Fruit fly (Drosophila melanogaster) whole organism, embryonic: Measurements from ENCODE around the gene Sec10.
A peak's percentile ranks its signal among the peaks of the same experiment; 100 is the strongest.

Experiments
- Abd-B ChIP-seq: fragments of 200-800 bp; sonication (Bioruptor generic); optimal IDR thresholded peaks from 2 replicates; lab custom pipeline; 2018; ENCODE audit warnings: missing biosample characterization, mild to moderate bottlenecking, missing genetic modification characterization, moderate library complexity
- Ada2b ChIP-seq: fragments of 200-800 bp; sonication (Bioruptor generic); IDR thresholded peaks from 2 replicates; pipeline ENCODE4 v1.3.6; 2022; ENCODE audit warnings: missing biosample characterization, missing genetic modification characterization
- B-H2 ChIP-seq: fragments of 200-800 bp; sonication (Bioruptor generic); optimal IDR thresholded peaks from 2 replicates; lab custom pipeline; 2018; ENCODE audit warnings: missing biosample characterization, mild to moderate bottlenecking, missing genetic modification characterization
- CG10959 ChIP-seq: fragments of 200-800 bp; sonication (Bioruptor generic); IDR thresholded peaks from 2 replicates; pipeline ENCODE4 v1.3.6; 2022; ENCODE audit warnings: missing biosample characterization, missing genetic modification characterization
- CG11456 ChIP-seq: fragments of 200-800 bp; sonication (Bioruptor generic); IDR thresholded peaks from 3 replicates; pipeline ENCODE4 v1.3.6; 2022; ENCODE audit warnings: missing biosample characterization, missing genetic modification characterization
- CG14014 ChIP-seq: fragments of 200-800 bp; sonication (Bioruptor generic); IDR thresholded peaks from 2 replicates; pipeline ENCODE4 v1.3.6; 2022; ENCODE audit warnings: missing biosample characterization, missing genetic modification characterization
- CG15514 ChIP-seq: fragments of 200-800 bp; sonication (Bioruptor generic); optimal IDR thresholded peaks from 3 replicates; lab custom pipeline; 2017; ENCODE audit warnings: missing biosample characterization, missing genetic modification characterization, mild to moderate bottlenecking, moderate library complexity, missing genetic modification reagents
- CG17912 ChIP-seq: fragments of 200-800 bp; sonication (Bioruptor generic); optimal IDR thresholded peaks from 2 replicates; lab custom pipeline; 2018; ENCODE audit warnings: missing biosample characterization, mild to moderate bottlenecking, missing genetic modification characterization
- CG18262 ChIP-seq: fragments of 200-800 bp; optimal IDR thresholded peaks from 3 replicates; lab custom pipeline; 2019; ENCODE audit warnings: missing biosample characterization, mild to moderate bottlenecking, missing genetic modification characterization, moderate library complexity
- CG2129 ChIP-seq: fragments of 200-800 bp; sonication (Bioruptor generic); IDR thresholded peaks from 2 replicates; pipeline ENCODE4 v1.3.6; 2022; ENCODE audit warnings: missing biosample characterization, missing genetic modification characterization; ENCODE audit not compliant: partially characterized antibody
- CG32532 ChIP-seq: fragments of 200-800 bp; sonication (Bioruptor generic); IDR thresholded peaks from 2 replicates; pipeline ENCODE4 v1.3.6; 2022; ENCODE audit warnings: missing biosample characterization, missing genetic modification characterization
- CG32772 ChIP-seq: fragments of 200-800 bp; sonication (Bioruptor generic); IDR thresholded peaks from 2 replicates; pipeline ENCODE4 v1.3.6; 2022; ENCODE audit warnings: missing biosample characterization, missing genetic modification characterization
- CG4854 ChIP-seq: fragments of 200-800 bp; sonication (Bioruptor generic); optimal IDR thresholded peaks from 2 replicates; lab custom pipeline; 2016; ENCODE audit warnings: missing biosample characterization, missing genetic modification characterization, inconsistent platforms
- CG6654 ChIP-seq: fragments of 200-800 bp; sonication (Bioruptor generic); optimal IDR thresholded peaks from 2 replicates; lab custom pipeline; 2017; ENCODE audit warnings: missing biosample characterization, mild to moderate bottlenecking, missing genetic modification characterization
- CG7839 ChIP-seq: fragments of 200-800 bp; sonication (Bioruptor generic); optimal IDR thresholded peaks from 3 replicates; lab custom pipeline; 2018; ENCODE audit warnings: missing biosample characterization, mild to moderate bottlenecking, missing genetic modification characterization, moderate library complexity
- CG7963 ChIP-seq: fragments of 200-800 bp; sonication (Bioruptor generic); IDR thresholded peaks from 3 replicates; pipeline ENCODE4 v1.3.6; 2022; ENCODE audit warnings: missing biosample characterization, missing genetic modification characterization; ENCODE audit not compliant: partially characterized antibody
- CG8290 ChIP-seq, 3 experiments: fragments of 200-800 bp; sonication (Bioruptor generic); optimal IDR thresholded peaks; 2 replicates each; lab custom pipeline; 2016 to 2019; ENCODE audit warnings: missing biosample characterization in 3 of 3, missing genetic modification characterization in 3 of 3, mild to moderate bottlenecking in 2 of 3, moderate library complexity in 1 of 3
- CG9727 ChIP-seq: fragments of 200-800 bp; sonication (Bioruptor generic); optimal IDR thresholded peaks from 3 replicates; lab custom pipeline; 2017; ENCODE audit warnings: missing biosample characterization, mild to moderate bottlenecking, missing genetic modification characterization
- CTCF ChIP-seq: fragments of 200-800 bp; sonication (Bioruptor generic); optimal IDR thresholded peaks from 2 replicates; lab custom pipeline; 2017; ENCODE audit warnings: missing biosample characterization, mild to moderate bottlenecking, missing genetic modification characterization, moderate library complexity
- Dbx ChIP-seq: fragments of 200-800 bp; sonication (Bioruptor generic); IDR thresholded peaks from 3 replicates; pipeline ENCODE4 v1.3.6; 2022; ENCODE audit warnings: missing biosample characterization, missing genetic modification characterization
- E2f1 ChIP-seq: fragments of 200-800 bp; sonication (Bioruptor generic); IDR thresholded peaks from 2 replicates; pipeline ENCODE4 v1.3.6; 2022; ENCODE audit warnings: missing biosample characterization, missing genetic modification characterization
- Ets65A ChIP-seq: fragments of 200-800 bp; sonication (Bioruptor generic); peaks from one replicate; lab custom pipeline; 2016; ENCODE audit warnings: missing biosample characterization, missing genetic modification characterization
- Fer2 ChIP-seq: fragments of 200-800 bp; sonication (Bioruptor generic); optimal IDR thresholded peaks from 2 replicates; lab custom pipeline; 2018; ENCODE audit warnings: missing biosample characterization, mild to moderate bottlenecking, missing genetic modification characterization, moderate library complexity
- Gsc ChIP-seq: fragments of 200-800 bp; sonication (Bioruptor generic); IDR thresholded peaks from 2 replicates; pipeline ENCODE4 v1.3.6; 2022; ENCODE audit warnings: missing biosample characterization, missing genetic modification characterization
- Hsf ChIP-seq: fragments of 200-800 bp; sonication (Bioruptor generic); optimal IDR thresholded peaks from 3 replicates; lab custom pipeline; 2016; ENCODE audit warnings: missing biosample characterization, missing genetic modification characterization
- Jarid2 ChIP-seq: fragments of 200-800 bp; sonication (Bioruptor generic); optimal IDR thresholded peaks from 3 replicates; lab custom pipeline; 2017; ENCODE audit warnings: mild to moderate bottlenecking, missing biosample characterization, missing genetic modification reagents, missing genetic modification characterization
- Med ChIP-seq: fragments of 200-800 bp; sonication (Bioruptor generic); peaks from one replicate; lab custom pipeline; 2016; ENCODE audit warnings: missing biosample characterization, missing genetic modification characterization, mild to moderate bottlenecking, inconsistent platforms, moderate library complexity
- Oli ChIP-seq: fragments of 200-800 bp; sonication (Bioruptor generic); optimal IDR thresholded peaks from 2 replicates; lab custom pipeline; 2018; ENCODE audit warnings: missing biosample characterization, mild to moderate bottlenecking, missing genetic modification characterization, moderate library complexity
- Rfx ChIP-seq: fragments of 200-800 bp; sonication (Bioruptor generic); IDR thresholded peaks from 2 replicates; pipeline ENCODE4 v1.3.6; 2022; ENCODE audit warnings: missing biosample characterization, missing genetic modification characterization
- abd-A ChIP-seq: fragments of 200-800 bp; sonication (Bioruptor generic); optimal IDR thresholded peaks from 3 replicates; lab custom pipeline; 2019; ENCODE audit warnings: missing biosample characterization, mild to moderate bottlenecking, missing genetic modification characterization, moderate library complexity
- al ChIP-seq: fragments of 200-800 bp; sonication (Bioruptor generic); IDR thresholded peaks from 2 replicates; pipeline ENCODE4 v1.3.6; 2022; ENCODE audit warnings: missing biosample characterization, missing genetic modification characterization
- ci ChIP-seq: fragments of 200-800 bp; sonication (Bioruptor generic); IDR thresholded peaks from 3 replicates; pipeline ENCODE4 v1.3.6; 2022; ENCODE audit warnings: missing biosample characterization, missing genetic modification characterization
- crc ChIP-seq: fragments of 200-800 bp; sonication (Bioruptor generic); optimal IDR thresholded peaks from 2 replicates; lab custom pipeline; 2016; ENCODE audit warnings: missing biosample characterization, missing genetic modification characterization
- disco-r ChIP-seq: fragments of 200-800 bp; sonication (Bioruptor generic); optimal IDR thresholded peaks from 2 replicates; lab custom pipeline; 2016; ENCODE audit warnings: missing biosample characterization, missing genetic modification characterization
- dpn ChIP-seq, 2 experiments: fragments of 200-800 bp; sonication (Bioruptor generic); optimal IDR thresholded peaks; 3 replicates each; lab custom pipeline; 2016; ENCODE audit warnings: missing biosample characterization in 2 of 2, missing genetic modification characterization in 2 of 2
- fu2 ChIP-seq: fragments of 200-800 bp; sonication (Bioruptor generic); optimal IDR thresholded peaks from 2 replicates; lab custom pipeline; 2016; ENCODE audit warnings: missing biosample characterization, missing genetic modification characterization
- her ChIP-seq: fragments of 200-800 bp; sonication (Bioruptor generic); optimal IDR thresholded peaks from 2 replicates; lab custom pipeline; 2016; ENCODE audit warnings: missing biosample characterization, missing genetic modification characterization
- nom ChIP-seq: fragments of 200-800 bp; sonication (Bioruptor generic); optimal IDR thresholded peaks from 2 replicates; lab custom pipeline; 2017; ENCODE audit warnings: missing biosample characterization, missing genetic modification characterization, mild to moderate bottlenecking, moderate library complexity, missing genetic modification reagents
- p53 ChIP-seq: fragments of 200-800 bp; sonication (Bioruptor generic); optimal IDR thresholded peaks from 2 replicates; lab custom pipeline; 2016; ENCODE audit warnings: missing biosample characterization, missing genetic modification characterization
- pan ChIP-seq, 4 experiments: fragments of >200 bp in 3 of 4; fragments of 200-800 bp in 1 of 4; sonication (Bioruptor generic) in 1 of 4; optimal IDR thresholded peaks in 3 of 4; IDR thresholded peaks in 1 of 4; 2 replicates each; pipeline versions ENCODE4 v1.3.6 to Lab custom; 2017 to 2022; ENCODE audit warnings: missing biosample characterization in 2 of 4, missing genetic modification characterization in 2 of 4, mixed read lengths in 1 of 4
- phol ChIP-seq: fragments of 200-800 bp; sonication (Bioruptor generic); optimal IDR thresholded peaks from 3 replicates; lab custom pipeline; 2018; ENCODE audit warnings: missing biosample characterization, mild to moderate bottlenecking, missing genetic modification characterization, moderate library complexity
- repo ChIP-seq: fragments of 200-800 bp; sonication (Bioruptor generic); optimal IDR thresholded peaks from 2 replicates; lab custom pipeline; 2016; ENCODE audit warnings: missing biosample characterization, missing genetic modification characterization
- row ChIP-seq: fragments of 200-800 bp; sonication (Bioruptor generic); IDR thresholded peaks from 3 replicates; pipeline ENCODE4 v1.3.6; 2022; ENCODE audit warnings: missing biosample characterization, missing genetic modification characterization
- run ChIP-seq: fragments of 200-800 bp; sonication (Bioruptor generic); optimal IDR thresholded peaks from 3 replicates; lab custom pipeline; 2018; ENCODE audit warnings: missing biosample characterization, mild to moderate bottlenecking, missing genetic modification characterization
- sisA ChIP-seq: fragments of 200-800 bp; sonication (Bioruptor generic); IDR thresholded peaks from 2 replicates; pipeline ENCODE4 v1.3.6; 2022; ENCODE audit warnings: missing biosample characterization, missing genetic modification characterization
- slbo ChIP-seq: fragments of 200-800 bp; sonication (Bioruptor generic); IDR thresholded peaks from 2 replicates; pipeline ENCODE4 v1.3.6; 2022; ENCODE audit warnings: missing biosample characterization, missing genetic modification characterization
- ssp ChIP-seq: fragments of 200-800 bp; sonication (Bioruptor generic); IDR thresholded peaks from 2 replicates; pipeline ENCODE4 v1.3.6; 2022; ENCODE audit warnings: missing biosample characterization, missing genetic modification characterization
- sug ChIP-seq: fragments of 200-800 bp; optimal IDR thresholded peaks from 2 replicates; lab custom pipeline; 2019; ENCODE audit warnings: missing biosample characterization, mild to moderate bottlenecking, missing genetic modification characterization, moderate library complexity
- tin ChIP-seq: fragments of 200-800 bp; sonication (Bioruptor generic); optimal IDR thresholded peaks from 3 replicates; lab custom pipeline; 2016; ENCODE audit warnings: missing biosample characterization, missing genetic modification characterization
- unpg ChIP-seq: fragments of 200-800 bp; sonication (Bioruptor generic); optimal IDR thresholded peaks from 3 replicates; lab custom pipeline; 2018; ENCODE audit warnings: missing biosample characterization, mild to moderate bottlenecking, missing genetic modification characterization, moderate library complexity
- zfh2 ChIP-seq: fragments of 200-800 bp; sonication (Bioruptor generic); optimal IDR thresholded peaks from 2 replicates; lab custom pipeline; 2016; ENCODE audit warnings: missing biosample characterization, missing genetic modification characterization

The Sec10 gene

dm6 chr3R:24100717-24101116, 33.9 kb upstream of the Sec10 start (continued):
- TF ChIP-seq Fer2 (tag; lab: Kevin White, UChicago) (no peak), tin (GFP tag; lab: Kevin White, UChicago) (no peak), CG32772 (0 out of 2 replicates have a peak, but pooled peaks have one; percentile 18), disco-r (GFP tag; lab: Kevin White, UChicago) (no peak), Dbx (no peak), CG17912 (GFP tag; lab: Kevin White, UChicago) (no peak), Hsf (GFP tag; lab: Kevin White, UChicago) (peak; percentile 2), CG2129 (GFP tag; lab: Robert Waterston, UW) (no peak), CG11456 (peak; percentile 65; the same call in 2 of the 3 replicates), p53 (GFP tag; lab: Kevin White, UChicago) (no peak), Oli (tag; lab: Kevin White, UChicago) (no peak), zfh2 (GFP tag; lab: Kevin White, UChicago) (peak; percentile 31), sisA (peak; percentile 40; the same call in 1 of the 2 replicates), CTCF (GFP tag; lab: Kevin White, UChicago) (no peak), CG9727 (GFP tag; lab: Kevin White, UChicago) (no peak), ssp (no peak), phol (tag; lab: Kevin White, UChicago) (no peak), Ada2b (GFP tag; lab: Robert Waterston, UW) (peak; percentile 53), Med (GFP tag; lab: Kevin White, UChicago) (peak; percentile 86), CG15514 (GFP tag; lab: Kevin White, UChicago) (no peak), Ets65A (GFP tag; lab: Kevin White, UChicago) (peak; percentile 49), ci (GFP tag; lab: Robert Waterston, UW) (peak; percentile 35; the same call in 1 of the 3 replicates), CG6654 (GFP tag; lab: Kevin White, UChicago) (no peak), CG14014 (GFP tag; lab: Robert Waterston, UW) (0 out of 2 replicates have a peak, but pooled peaks have one; percentile 12), B-H2 (no peak), CG4854 (GFP tag; lab: Kevin White, UChicago) (no peak), fu2 (GFP tag; lab: Kevin White, UChicago) (no peak), CG18262 (peak; percentile 22), pan (optimal IDR thresholded peaks at IDR 0.05; lab: Kevin White, UChicago) (no peak), pan (GFP tag; optimal IDR thresholded peaks at IDR 0.05 in 1 of 2, IDR thresholded peaks at IDR 0.05 in 1 of 2) (peak in 1 of 2 experiments; percentile 27), dpn (GFP tag; optimal IDR thresholded peaks at IDR 0.05; lab: Kevin White, UChicago) (peak in 1 of 2 experiments; percentile 15), abd-A (tag; lab: Kevin White, UChicago) (no peak), CG7963 (GFP tag; lab: Robert Waterston, UW) (no peak), Gsc (GFP tag; lab: Robert Waterston, UW) (no peak), CG7839 (peak; percentile 42), row (GFP tag; lab: Robert Waterston, UW) (peak; percentile 69), CG8290 (GFP tag; optimal IDR thresholded peaks at IDR 0.05; lab: Kevin White, UChicago) (no peak), CG8290 (tag; optimal IDR thresholded peaks at IDR 0.05; lab: Kevin White, UChicago) (peak in 1 of 2 experiments; percentile 2), CG32532 (peak; percentile 65), crc (GFP tag; lab: Kevin White, UChicago) (no peak), nom (no peak), E2f1 (GFP tag; lab: Robert Waterston, UW) (0 out of 2 replicates have a peak, but pooled peaks have one; percentile 16), sug (tag; lab: Kevin White, UChicago) (peak; percentile 24), CG10959 (GFP tag; lab: Robert Waterston, UW) (no peak), al (GFP tag; lab: Robert Waterston, UW) (peak; percentile 15; the same call in 1 of the 2 replicates), Abd-B (GFP tag; lab: Kevin White, UChicago) (peak; percentile 21), run (tag; lab: Kevin White, UChicago) (no peak), Jarid2 (GFP tag; lab: Kevin White, UChicago) (no peak), unpg (peak; percentile 27), slbo (GFP tag; lab: Robert Waterston, UW) (peak; percentile 71), repo (GFP tag; lab: Kevin White, UChicago) (no peak), her (GFP tag; lab: Kevin White, UChicago) (peak; percentile 1), Rfx (GFP tag; lab: Robert Waterston, UW) (peak; percentile 60)
